Worm (Caenorhabditis elegans) whole organism, mixed stage, embryonic: ENCODE results near the gene pqn-65.

Experiments used
- ces-1 ChIP-seq: fragments of 150-350 bp; optimal IDR thresholded peaks from 2 replicates; lab custom pipeline; 2014; ENCODE audit warnings: missing biosample characterization, missing genetic modification reagents, missing genetic modification characterization
- flh-1 ChIP-seq: fragments of 200-800 bp; sonication (Bioruptor generic); optimal IDR thresholded peaks from 2 replicates; lab custom pipeline; 2018; ENCODE audit warnings: mild to moderate bottlenecking, missing genetic modification characterization, moderate library complexity, missing compliant biosample characterization
- mep-1 ChIP-seq: fragments of 150-350 bp; optimal IDR thresholded peaks from 2 replicates; lab custom pipeline; 2017; ENCODE audit warnings: missing biosample characterization, missing genetic modification reagents, missing genetic modification characterization, inconsistent platforms
- pha-4 ChIP-seq: fragments of 150-350 bp; optimal IDR thresholded peaks from 2 replicates; lab custom pipeline; 2018; ENCODE audit warnings: missing biosample characterization, missing genetic modification reagents, missing genetic modification characterization
- sem-2 ChIP-seq: fragments of 200-800 bp; sonication (Bioruptor generic); optimal IDR thresholded peaks from 2 replicates; lab custom pipeline; 2018; ENCODE audit warnings: mild to moderate bottlenecking, missing genetic modification characterization, missing compliant biosample characterization
- tbx-8 ChIP-seq: fragments of 200-800 bp; sonication (Bioruptor generic); optimal IDR thresholded peaks from 2 replicates; lab custom pipeline; 2018; ENCODE audit warnings: mild to moderate bottlenecking, missing genetic modification characterization, moderate library complexity, missing compliant biosample characterization
- unc-39 ChIP-seq: fragments of 150-350 bp; optimal IDR thresholded peaks from 2 replicates; lab custom pipeline; 2014; ENCODE audit warnings: missing biosample characterization, missing genetic modification characterization
- ztf-11 ChIP-seq: fragments of 150-350 bp; optimal IDR thresholded peaks from 2 replicates; lab custom pipeline; 2014; ENCODE audit warnings: missing biosample characterization, missing genetic modification characterization

ce11 chrX:4587934-4588333 lies 31.5 kb downstream of the pqn-65 start:
- TF ChIP-seq mep-1 (tag; lab: Kevin White, UChicago) (peak; percentile 48), sem-2 (no peak), tbx-8 (GFP tag; lab: Kevin White, UChicago) (no peak), pha-4 (tag; lab: Kevin White, UChicago) (no peak), flh-1 (GFP tag; lab: Kevin White, UChicago) (no peak), ztf-11 (no peak), unc-39 (tag; lab: Kevin White, UChicago) (no peak), ces-1 (peak; percentile 68)
